Fruit fly (Drosophila melanogaster): ENCODE measurements around the gene PGRP-LD.

PGRP-LD gene

dm6 chr3L:5749616-5750336 is 30.1 kb upstream of the PGRP-LD start (continued):
- TF ChIP-seq trem (tag; optimal IDR thresholded peaks at IDR 0.05) = peak; percentile 74
- TF ChIP-seq CG3281 (GFP tag; optimal IDR thresholded peaks at IDR 0.05) = no peak
- no peak for TF ChIP-seq Mrtf (GFP tag; IDR thresholded peaks at IDR 0.05)
- no peak for TF ChIP-seq CG5245 (GFP tag; optimal IDR thresholded peaks at IDR 0.05)

- TF ChIP-seq sug (tag; optimal IDR thresholded peaks at IDR 0.05) (peak; percentile 51), cwo (GFP tag; optimal IDR thresholded peaks at IDR 0.05) (peak; percentile 49), CG8478 (optimal IDR thresholded peaks at IDR 0.05) (no peak), gce (GFP tag; IDR thresholded peaks at IDR 0.05) (no peak), yki (optimal IDR thresholded peaks at IDR 0.05) (no peak), CG6813 (GFP tag; optimal IDR thresholded peaks at IDR 0.05) (no peak), gsb-n (tag; optimal IDR thresholded peaks at IDR 0.05) (no peak), corto (GFP tag; optimal IDR thresholded peaks at IDR 0.05) (no peak), Pdp1 (GFP tag; optimal IDR thresholded peaks at IDR 0.05) (peak in 1 of 2 experiments; percentile 99), insv (GFP tag; optimal IDR thresholded peaks at IDR 0.05) (peak in 1 of 2 experiments; percentile 17), Mrtf (GFP tag; IDR thresholded peaks at IDR 0.05) (no peak), CG17829 (tag; optimal IDR thresholded peaks at IDR 0.05) (no peak), CG4328 (GFP tag; optimal IDR thresholded peaks at IDR 0.05) (peak; percentile 67)
These were observed 28.5 kb upstream of the PGRP-LD start for dm6 chr3L:5751417-5751739.

dm6 chr3L:5751740-5752579 is 27.9 kb upstream of the PGRP-LD start, which contains the start of gene DnaJ-1:
TSS of gene DnaJ-1 (minus strand) at chr3L:5752189.
- TF ChIP-seq NK7.1 (GFP tag; optimal IDR thresholded peaks at IDR 0.05) (no peak), Atf3 (GFP tag; optimal IDR thresholded peaks at IDR 0.05) (no peak), Deaf1 (tag; optimal IDR thresholded peaks at IDR 0.05) (peak; percentile 90), CG11085 (GFP tag; IDR thresholded peaks at IDR 0.05) (no peak), pan (optimal IDR thresholded peaks at IDR 0.05) (no peak), pan (GFP tag; optimal IDR thresholded peaks at IDR 0.05 in 1 of 2, IDR thresholded peaks at IDR 0.05 in 1 of 2) (no peak), TFAM (GFP tag; optimal IDR thresholded peaks at IDR 0.05) (no peak), H2.0 (GFP tag; IDR thresholded peaks at IDR 0.05) (no peak), yki (optimal IDR thresholded peaks at IDR 0.05) (no peak), CG10267 (tag; optimal IDR thresholded peaks at IDR 0.05) (peak; percentile 29), insv (GFP tag; optimal IDR thresholded peaks at IDR 0.05) (no peak), CG11695 (GFP tag; IDR thresholded peaks at IDR 0.05) (peak; percentile 7; the same call in 1 of the 3 replicates), exex (tag; optimal IDR thresholded peaks at IDR 0.05) (no peak), MTF-1 (GFP tag; optimal IDR thresholded peaks at IDR 0.05; ENCODE audit: borderline replicate concordance) (peak; percentile 42), CG9932 (GFP tag; IDR thresholded peaks at IDR 0.05) (peak; percentile 51; the same call in 1 of the 2 replicates), Fer2 (tag; optimal IDR thresholded peaks at IDR 0.05) (no peak), CG8944 (GFP tag; optimal IDR thresholded peaks at IDR 0.05) (no peak), sug (tag; optimal IDR thresholded peaks at IDR 0.05) (peak; percentile 5), CG2120 (GFP tag; optimal IDR thresholded peaks at IDR 0.05) (peak; percentile 30), pros (GFP tag; optimal IDR thresholded peaks at IDR 0.05) (peak; percentile 0), ac (GFP tag; optimal IDR thresholded peaks at IDR 0.05) (no peak), CG15696 (tag; optimal IDR thresholded peaks at IDR 0.05) (no peak), CG2678 (tag; optimal IDR thresholded peaks at IDR 0.05) (peak; percentile 43), CG13894 (tag; optimal IDR thresholded peaks at IDR 0.05) (peak; percentile 75), vfl (GFP tag; optimal IDR thresholded peaks at IDR 0.05) (no peak), Kr (GFP tag; optimal IDR thresholded peaks at IDR 0.05) (no peak), Sin3A (optimal IDR thresholded peaks at IDR 0.05) (peak; percentile 95), Myb (GFP tag; optimal IDR thresholded peaks at IDR 0.05) (peak; percentile 70), Dip3 (GFP tag; optimal IDR thresholded peaks at IDR 0.05) (peak; percentile 23), NC2α (GFP tag; optimal IDR thresholded peaks at IDR 0.05) (peak; percentile 32), Dfd (GFP tag; optimal IDR thresholded peaks at IDR 0.05) (no peak), CG8924 (tag; optimal IDR thresholded peaks at IDR 0.05) (peak; percentile 47), cas (GFP tag; IDR thresholded peaks at IDR 0.05) (no peak)
